Worm (Caenorhabditis elegans): ENCODE data around the gene vps-33.2.

DNA sequence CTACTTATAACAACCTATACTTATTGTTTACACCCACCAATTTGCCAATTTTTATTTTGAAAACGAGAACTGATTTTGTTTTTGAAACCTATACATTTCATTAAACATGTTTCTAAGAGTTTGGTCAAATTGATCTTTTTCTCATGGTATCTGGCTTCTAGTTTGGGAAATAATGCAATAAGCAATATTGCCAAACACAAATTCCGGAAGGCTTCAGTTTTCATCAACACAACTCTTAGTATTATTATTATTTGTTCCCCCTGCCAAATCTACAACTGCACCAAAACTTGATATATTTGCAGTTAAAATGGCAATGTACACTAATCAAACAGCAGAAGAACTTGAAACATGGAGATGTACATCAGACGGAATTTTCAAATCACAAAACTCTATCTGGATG, 32.3 kb upstream of the vps-33.2 start, which contains the start of gene sra-27:
- no peak for TF ChIP-seq nhr-6 (tag; optimal IDR thresholded peaks at IDR 0.05)
- TF ChIP-seq ama-1 (optimal IDR thresholded peaks at IDR 0.05): no peak
- TF ChIP-seq blmp-1 (tag; optimal IDR thresholded peaks at IDR 0.05; ENCODE audit: insufficient read depth): no peak
- TF ChIP-seq elt-1 (tag; optimal IDR thresholded peaks at IDR 0.05): no peak
- TF ChIP-seq unc-62 (GFP tag; optimal IDR thresholded peaks at IDR 0.05): no peak
- no peak for TF ChIP-seq nhr-12 (tag; optimal IDR thresholded peaks at IDR 0.05)
- no peak for TF ChIP-seq crh-2 (tag; optimal IDR thresholded peaks at IDR 0.05)
- TF ChIP-seq nhr-11 (tag; optimal IDR thresholded peaks at IDR 0.05): no peak
- TF ChIP-seq zag-1 (tag; optimal IDR thresholded peaks at IDR 0.05): no peak
- TF ChIP-seq nhr-77 (tag; optimal IDR thresholded peaks at IDR 0.05): no peak
- TF ChIP-seq snpc-4 (tag; optimal IDR thresholded peaks at IDR 0.05): no peak
- no peak for TF ChIP-seq nhr-10 (tag; optimal IDR thresholded peaks at IDR 0.05)
- no peak for TF ChIP-seq nhr-237 (tag; optimal IDR thresholded peaks at IDR 0.05)

All from whole organism, L2 larva.